Worm (Caenorhabditis elegans): Measurements from ENCODE around the gene F59B8.1.

F59B8.1 gene

ce11 chrIV:9485972-9486371 lies 57.9 kb downstream of the F59B8.1 start, which contains the start of gene sru-2:
Gene sru-2 (plus strand): TSS chrIV:9486272.
- TF ChIP-seq K09A11.1 (tag; optimal IDR thresholded peaks at IDR 0.05; ENCODE audit: insufficient read depth) (no peak), elt-4 (tag; optimal IDR thresholded peaks at IDR 0.05) (no peak), ceh-30 (tag; optimal IDR thresholded peaks at IDR 0.05) (no peak)

- TF ChIP-seq ttx-3 (tag; optimal IDR thresholded peaks at IDR 0.05), result no peak
- no peak for TF ChIP-seq pag-3 (tag; optimal IDR thresholded peaks at IDR 0.05; ENCODE audit: borderline replicate concordance)
- no peak for TF ChIP-seq unc-86 (tag; optimal IDR thresholded peaks at IDR 0.05)
- TF ChIP-seq lin-11 (tag; optimal IDR thresholded peaks at IDR 0.05), result no peak
- TF ChIP-seq fax-1 (tag; optimal IDR thresholded peaks at IDR 0.05), result no peak
Observed at ce11 chrIV:9486779-9487178, 58.7 kb downstream of the F59B8.1 start.

- TF ChIP-seq sox-4 (tag; optimal IDR thresholded peaks at IDR 0.05) (no peak), ceh-24 (tag; optimal IDR thresholded peaks at IDR 0.05) (no peak), che-1 (tag; optimal IDR thresholded peaks at IDR 0.05) (no peak), ceh-9 (tag; optimal IDR thresholded peaks at IDR 0.05) (no peak)
Observed at ce11 chrIV:9488315-9488714, 60.3 kb downstream of the F59B8.1 start, which contains the start of gene sru-1. Gene sru-1 (plus strand): TSS chrIV:9488615.

All from whole organism, late embryonic.